Fruit fly (Drosophila melanogaster) whole organism: ENCODE measurements around the gene alpha-Man-Ia.
A peak's percentile ranks its signal among the peaks of the same experiment; 100 is the strongest.

ENCODE experiments used
- CG8478 ChIP-seq: fragments of >200 bp; optimal IDR thresholded peaks from 2 replicates; lab custom pipeline; 2018; ENCODE audit warnings: inconsistent platforms
- Dll ChIP-seq: fragments of >200 bp; optimal IDR thresholded peaks from 2 replicates; lab custom pipeline; 2017
- EcR ChIP-seq, 2 experiments: fragments of >200 bp; optimal IDR thresholded peaks; 2 replicates each; lab custom pipeline; 2017; ENCODE audit warnings: missing biosample characterization in 2 of 2, missing genetic modification characterization in 2 of 2, missing genetic modification reagents in 2 of 2
- pan ChIP-seq: fragments of >200 bp; optimal IDR thresholded peaks from 2 replicates; lab custom pipeline; 2017
- psq ChIP-seq: fragments of >200 bp; optimal IDR thresholded peaks from 2 replicates; lab custom pipeline; 2017
- usp ChIP-seq: fragments of >200 bp; optimal IDR thresholded peaks from 2 replicates; lab custom pipeline; 2017; ENCODE audit warnings: missing biosample characterization, missing genetic modification characterization, mixed read lengths

Gene alpha-Man-Ia

DNA sequence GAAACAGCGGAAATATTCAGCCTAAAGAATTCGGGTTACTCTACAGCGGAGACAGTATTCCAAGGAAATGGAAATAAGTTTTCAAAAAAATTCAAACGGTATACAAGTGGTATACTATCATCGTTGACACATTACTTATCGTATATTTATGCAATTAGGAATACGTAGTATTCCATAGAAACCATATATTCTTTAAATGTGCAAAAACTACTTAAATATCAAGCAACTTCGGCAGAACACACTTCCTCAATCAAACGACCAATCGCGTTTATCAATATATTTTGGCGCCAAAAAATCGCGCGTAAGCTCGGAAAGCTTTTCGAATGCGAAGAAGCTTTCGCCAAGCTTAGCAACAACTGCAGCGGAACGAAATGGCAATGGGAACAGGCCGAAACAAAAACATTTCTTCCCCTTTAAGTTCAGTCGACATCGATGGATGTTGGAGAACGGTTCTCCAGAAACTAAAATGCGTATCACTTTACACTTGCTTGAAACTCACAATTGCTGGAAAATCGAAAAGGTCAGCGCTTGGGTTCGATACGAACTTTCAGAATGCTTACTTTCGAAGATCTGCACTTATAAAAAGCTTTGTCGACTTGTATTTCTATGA, 6.7 kb downstream of the alpha-Man-Ia start:
- TF ChIP-seq usp (no peak), psq (lab: Kevin White, UChicago) (no peak), Dll (lab: Kevin White, UChicago) (no peak), pan (lab: Kevin White, UChicago) (no peak), EcR (GFP tag; optimal IDR thresholded peaks at IDR 0.05; lab: Kevin White, UChicago) (no peak), CG8478 (lab: Kevin White, UChicago) (no peak)

dm6 chrX:10318416-10318961, 7.3 kb downstream of the alpha-Man-Ia start:
- TF ChIP-seq CG8478 (lab: Kevin White, UChicago), result no peak
- no peak for TF ChIP-seq usp
- no peak for TF ChIP-seq Dll (lab: Kevin White, UChicago)
- no peak for TF ChIP-seq pan (lab: Kevin White, UChicago)
- TF ChIP-seq psq (lab: Kevin White, UChicago), result no peak
- no peak for TF ChIP-seq EcR (GFP tag; optimal IDR thresholded peaks at IDR 0.05; lab: Kevin White, UChicago)

DNA sequence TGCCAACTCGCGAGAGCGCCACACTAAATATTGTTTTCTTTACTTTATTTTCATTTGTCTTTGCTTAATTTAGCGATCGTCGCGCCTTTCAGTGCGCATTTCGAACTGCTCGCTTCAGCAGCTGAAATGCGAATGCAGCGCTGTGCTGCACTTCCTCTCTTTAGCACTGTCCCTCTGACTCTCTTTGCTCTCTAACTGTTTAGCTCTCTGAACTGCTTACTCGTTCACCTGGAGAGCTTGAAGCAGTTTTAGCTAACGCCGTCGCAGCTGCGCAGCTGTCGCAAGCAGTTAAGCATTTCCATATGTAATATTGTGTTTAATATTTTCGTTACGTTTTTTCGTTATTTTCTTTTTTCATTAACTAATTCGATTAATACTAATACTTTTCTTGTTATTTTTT, 16.8 kb downstream of the alpha-Man-Ia start:
- no peak for TF ChIP-seq CG8478 (lab: Kevin White, UChicago)
- no peak for TF ChIP-seq Dll (lab: Kevin White, UChicago)
- TF ChIP-seq EcR (GFP tag; optimal IDR thresholded peaks at IDR 0.05; lab: Kevin White, UChicago), result no peak
- no peak for TF ChIP-seq usp
- TF ChIP-seq psq (lab: Kevin White, UChicago), result no peak
- TF ChIP-seq pan (lab: Kevin White, UChicago), result no peak

- TF ChIP-seq usp (no peak), psq (lab: Kevin White, UChicago) (no peak), EcR (GFP tag; optimal IDR thresholded peaks at IDR 0.05; lab: Kevin White, UChicago) (no peak), CG8478 (lab: Kevin White, UChicago) (no peak), pan (lab: Kevin White, UChicago) (no peak), Dll (lab: Kevin White, UChicago) (no peak)
These were observed 17.8 kb downstream of the alpha-Man-Ia start for dm6 chrX:10307955-10308354.

- TF ChIP-seq Dll (lab: Kevin White, UChicago) (no peak), EcR (GFP tag; optimal IDR thresholded peaks at IDR 0.05; lab: Kevin White, UChicago) (no peak), pan (lab: Kevin White, UChicago) (no peak), CG8478 (lab: Kevin White, UChicago) (no peak)
These were observed 25.6 kb downstream of the alpha-Man-Ia start for dm6 chrX:10300140-10300539.

- TF ChIP-seq Dll (lab: Kevin White, UChicago) (no peak), usp (no peak), CG8478 (lab: Kevin White, UChicago) (no peak), psq (lab: Kevin White, UChicago) (no peak)
These were observed 35.1 kb downstream of the alpha-Man-Ia start for dm6 chrX:10290761-10291041.

DNA sequence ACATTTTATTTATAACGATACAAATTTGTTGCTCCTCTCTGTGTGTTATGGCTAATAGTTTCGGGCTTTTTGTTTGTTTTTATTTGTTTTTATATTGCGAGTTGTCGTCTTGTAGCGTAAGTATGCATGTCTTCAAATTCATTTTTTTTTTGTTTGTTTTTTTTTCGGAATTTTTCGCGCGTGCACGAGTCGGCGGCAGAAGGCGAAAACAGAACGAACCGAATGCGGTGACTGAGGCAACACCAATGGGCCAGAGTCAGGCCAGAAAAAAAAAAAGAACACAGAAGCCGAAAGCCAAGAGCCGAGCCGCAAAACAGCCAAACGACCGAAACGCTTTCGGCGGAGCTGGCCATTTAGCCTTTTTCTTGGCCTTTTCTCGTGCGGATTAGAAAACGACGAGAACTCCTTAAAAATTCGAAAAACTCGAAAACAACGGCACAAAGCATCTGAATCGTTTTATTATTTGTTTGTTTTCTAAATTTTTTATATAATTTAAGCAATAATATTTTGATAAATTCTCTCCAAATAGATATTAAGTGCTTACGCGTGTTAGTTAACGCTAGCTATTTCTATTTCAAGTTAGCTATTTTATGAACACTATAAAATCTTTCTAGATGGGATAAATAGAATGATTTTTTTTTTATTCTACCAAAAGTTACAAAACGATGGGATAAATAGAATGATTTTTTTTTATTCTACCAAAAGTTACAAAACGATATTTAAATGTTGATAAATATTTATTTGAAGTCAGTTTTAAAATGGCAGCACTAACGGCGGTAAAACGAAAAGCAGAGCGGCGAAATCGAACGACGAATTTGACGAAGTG, 35.6 kb downstream of the alpha-Man-Ia start:
- TF ChIP-seq pan (lab: Kevin White, UChicago) (no peak), psq (lab: Kevin White, UChicago) (no peak), usp (no peak), Dll (lab: Kevin White, UChicago) (no peak), EcR (GFP tag; optimal IDR thresholded peaks at IDR 0.05; lab: Kevin White, UChicago) (no peak), CG8478 (lab: Kevin White, UChicago) (no peak)

dm6 chrX:10266018-10266384, 59.8 kb downstream of the alpha-Man-Ia start:
- TF ChIP-seq Dll (lab: Kevin White, UChicago) (no peak), psq (lab: Kevin White, UChicago) (no peak), pan (lab: Kevin White, UChicago) (no peak), usp (no peak)

DNA sequence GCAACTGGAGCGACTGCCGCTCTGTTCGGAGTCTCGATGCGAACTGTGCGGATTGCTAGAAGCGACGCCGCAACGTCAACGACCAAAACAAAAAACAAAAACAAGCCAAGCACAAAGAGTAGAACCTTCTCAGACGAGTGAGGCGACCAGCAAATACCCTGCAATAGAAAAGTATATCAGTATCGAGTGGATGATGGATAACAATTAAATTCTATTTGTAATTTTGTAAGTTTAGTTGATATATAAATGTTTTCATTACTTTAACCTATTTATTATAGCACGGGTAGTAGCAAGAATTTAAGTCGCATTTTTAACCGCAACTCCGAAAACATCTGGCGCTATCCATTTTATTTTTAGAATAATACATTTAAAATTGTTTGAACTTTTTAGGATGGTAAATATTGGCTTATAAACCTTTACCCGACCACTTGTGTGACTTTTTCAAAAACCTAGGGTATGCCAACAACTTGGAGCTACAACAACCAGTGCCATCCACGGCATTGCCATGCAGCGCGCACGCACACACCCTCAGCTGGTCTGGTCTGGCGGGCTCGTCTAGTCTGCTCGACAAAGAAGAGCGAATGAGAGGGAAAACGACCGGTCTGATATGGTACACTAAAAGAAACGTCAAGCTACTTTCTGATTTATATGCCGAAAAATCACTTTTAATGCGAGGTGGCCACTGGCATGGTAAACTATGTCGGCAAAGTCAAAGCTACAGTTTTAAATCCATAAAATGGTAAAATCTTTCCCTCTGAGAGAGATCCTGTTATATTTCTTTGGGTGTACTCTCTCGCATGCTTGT, 60.3 kb downstream of the alpha-Man-Ia start, which contains the start of gene CG12643:
CG12643 (minus strand) TSS at position 51 of the 805 bp plus-strand sequence.
- TF ChIP-seq EcR (GFP tag; optimal IDR thresholded peaks at IDR 0.05; lab: Kevin White, UChicago) (peak in 1 of 2 experiments; percentile 41), pan (lab: Kevin White, UChicago) (peak; percentile 91), psq (lab: Kevin White, UChicago) (no peak)

dm6 chrX:10263957-10264248, 61.9 kb downstream of the alpha-Man-Ia start:
- TF ChIP-seq CG8478 (lab: Kevin White, UChicago) (no peak), pan (lab: Kevin White, UChicago) (no peak), EcR (GFP tag; optimal IDR thresholded peaks at IDR 0.05; lab: Kevin White, UChicago) (no peak), Dll (lab: Kevin White, UChicago) (no peak), usp (no peak), psq (lab: Kevin White, UChicago) (no peak)

dm6 chrX:10263165-10263956, 62.4 kb downstream of the alpha-Man-Ia start, which contains the start of gene Hk:
TSS of gene Hk (minus strand) at chrX:10263485.
- peak in 1 of 2 experiments; percentile 63 for TF ChIP-seq EcR (GFP tag; optimal IDR thresholded peaks at IDR 0.05; lab: Kevin White, UChicago)
- TF ChIP-seq pan (lab: Kevin White, UChicago), result no peak
